Fruit fly (Drosophila melanogaster) whole organism, adult: ENCODE data around the gene RpL23A.

Source experiments
- CG12768 ChIP-seq: fragments of 200-800 bp; sonication (Bioruptor generic); optimal IDR thresholded peaks from 2 replicates; lab custom pipeline; 2017; ENCODE audit warnings: missing biosample characterization, missing genetic modification characterization, mild to moderate bottlenecking, moderate library complexity, missing genetic modification reagents
- CG14711 ChIP-seq: fragments of 200-800 bp; sonication (Bioruptor generic); optimal IDR thresholded peaks from 2 replicates; lab custom pipeline; 2018; ENCODE audit warnings: missing biosample characterization, mild to moderate bottlenecking, missing genetic modification characterization, moderate library complexity
- CG1620 ChIP-seq: fragments of 200-800 bp; sonication (Bioruptor generic); optimal IDR thresholded peaks from 2 replicates; lab custom pipeline; 2016; ENCODE audit warnings: missing biosample characterization, missing genetic modification characterization
- CG7101 ChIP-seq: fragments of 200-800 bp; sonication (Bioruptor generic); optimal IDR thresholded peaks from 2 replicates; lab custom pipeline; 2018; ENCODE audit warnings: missing biosample characterization, mild to moderate bottlenecking, missing genetic modification characterization, moderate library complexity
- Mnt ChIP-seq: fragments of 200-800 bp; sonication (Bioruptor generic); optimal IDR thresholded peaks from 2 replicates; lab custom pipeline; 2016; ENCODE audit warnings: missing biosample characterization, mild to moderate bottlenecking, missing genetic modification characterization
- cnc ChIP-seq, 2 experiments: fragments of >200 bp; optimal IDR thresholded peaks; 2 replicates each; lab custom pipeline; 2017
- pad ChIP-seq: fragments of 200-800 bp; sonication (Bioruptor generic); optimal IDR thresholded peaks from 3 replicates; lab custom pipeline; 2017; ENCODE audit warnings: missing biosample characterization, missing genetic modification characterization, mild to moderate bottlenecking, moderate library complexity, missing genetic modification reagents
- tj ChIP-seq: fragments of 200-800 bp; sonication (Bioruptor generic); optimal IDR thresholded peaks from 3 replicates; lab custom pipeline; 2017; ENCODE audit warnings: missing biosample characterization, mild to moderate bottlenecking, missing genetic modification characterization, moderate library complexity
- toe ChIP-seq: fragments of 200-800 bp; sonication (Bioruptor generic); optimal IDR thresholded peaks from 2 replicates; lab custom pipeline; 2016; ENCODE audit warnings: missing biosample characterization, missing genetic modification characterization

DNA sequence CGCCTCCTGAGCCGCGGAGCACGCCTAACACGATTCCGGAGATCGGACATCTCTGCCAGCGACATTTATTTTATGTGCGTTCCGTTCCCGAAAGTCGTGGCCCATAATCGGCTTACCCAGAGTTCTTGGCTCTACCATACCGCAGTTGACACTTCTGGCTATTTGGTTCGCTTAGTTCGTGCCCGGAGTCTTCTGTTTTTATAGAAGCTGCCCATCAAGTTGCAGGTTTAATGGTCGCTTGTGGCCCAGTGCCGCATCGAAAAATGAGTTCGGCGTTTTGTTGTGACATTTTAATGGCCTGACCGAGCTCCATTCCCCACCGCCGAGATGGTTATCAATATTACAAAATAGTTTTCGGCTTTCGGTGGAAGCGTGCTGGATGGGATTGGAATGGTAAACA is 7.8 kb upstream of the RpL23A start:
- no peak for TF ChIP-seq tj (GFP tag; lab: Kevin White, UChicago)
- no peak for TF ChIP-seq pad (GFP tag; lab: Kevin White, UChicago)
- TF ChIP-seq cnc (optimal IDR thresholded peaks at IDR 0.05; lab: Kevin White, UChicago), result no peak
- no peak for TF ChIP-seq toe (GFP tag; lab: Kevin White, UChicago)
- no peak for TF ChIP-seq CG7101 (tag; lab: Kevin White, UChicago)
- no peak for TF ChIP-seq Mnt (GFP tag; lab: Kevin White, UChicago)
- TF ChIP-seq CG12768 (GFP tag; lab: Kevin White, UChicago), result no peak
- no peak for TF ChIP-seq CG14711
- TF ChIP-seq CG1620 (GFP tag; lab: Kevin White, UChicago), result no peak
